Worm (Caenorhabditis elegans) whole organism, early embryonic: ENCODE results near the gene decr-1.1.
A peak's percentile ranks its signal among the peaks of the same experiment; 100 is the strongest.

Source experiments
- B0310.2 ChIP-seq: sonication (generic microtip); optimal IDR thresholded peaks from 2 replicates; lab custom pipeline; 2016; ENCODE audit warnings: mild to moderate bottlenecking, missing genetic modification characterization, missing compliant biosample characterization
- F13C5.2 ChIP-seq: sonication (generic microtip); optimal IDR thresholded peaks from 2 replicates; lab custom pipeline; 2017; ENCODE audit warnings: mild to moderate bottlenecking, missing genetic modification characterization, inconsistent platforms, missing compliant biosample characterization
- aly-1 ChIP-seq: sonication (generic microtip); optimal IDR thresholded peaks from 2 replicates; lab custom pipeline; 2016; ENCODE audit warnings: missing genetic modification characterization, missing compliant biosample characterization
- ama-1 ChIP-seq: fragments of 150-350 bp; optimal IDR thresholded peaks from 2 replicates; lab custom pipeline; 2014
- ceh-13 ChIP-seq: fragments of 200-800 bp; sonication (Bioruptor generic); optimal IDR thresholded peaks from 2 replicates; lab custom pipeline; 2018; ENCODE audit warnings: mild to moderate bottlenecking, missing genetic modification characterization, missing compliant biosample characterization
- ceh-36 ChIP-seq: sonication (generic microtip); optimal IDR thresholded peaks from 2 replicates; lab custom pipeline; 2016; ENCODE audit warnings: missing genetic modification characterization, inconsistent platforms, missing compliant biosample characterization
- ets-7 ChIP-seq: sonication (generic microtip); optimal IDR thresholded peaks from 2 replicates; lab custom pipeline; 2016; ENCODE audit warnings: missing genotype, missing genetic modification characterization, missing compliant biosample characterization
- flt-1 ChIP-seq: fragments of 200-800 bp; sonication (Bioruptor generic); IDR thresholded peaks from 2 replicates; pipeline ENCODE4 v1.3.6; 2022; ENCODE audit warnings: missing genetic modification characterization, missing compliant biosample characterization
- hmbx-1 ChIP-seq: sonication (generic microtip); optimal IDR thresholded peaks from 2 replicates; lab custom pipeline; 2016; ENCODE audit warnings: mild to moderate bottlenecking, missing genetic modification characterization, missing compliant biosample characterization
- hmg-4 ChIP-seq: fragments of 200-800 bp; sonication (Bioruptor generic); optimal IDR thresholded peaks from 2 replicates; lab custom pipeline; 2018; ENCODE audit warnings: mild to moderate bottlenecking, missing genetic modification characterization, missing compliant biosample characterization
- hnd-1 ChIP-seq: sonication (generic microtip); optimal IDR thresholded peaks from 2 replicates; lab custom pipeline; 2016; ENCODE audit warnings: missing genetic modification characterization, missing compliant biosample characterization
- pes-1 ChIP-seq: fragments of 200-800 bp; sonication (Bioruptor generic); IDR thresholded peaks from 2 replicates; pipeline ENCODE4 v1.3.6; 2022; ENCODE audit warnings: missing genetic modification reagents, missing genetic modification characterization, missing compliant biosample characterization
- scrt-1 ChIP-seq: fragments of 200-800 bp; sonication (Bioruptor generic); IDR thresholded peaks from 2 replicates; pipeline ENCODE4 v1.3.6; 2022; ENCODE audit warnings: missing genetic modification characterization, missing compliant biosample characterization
- sea-1 ChIP-seq: fragments of 200-800 bp; sonication (Bioruptor generic); conservative IDR thresholded peaks from 2 replicates; pipeline ENCODE4 v1.3.6; 2022; ENCODE audit warnings: missing genetic modification characterization, missing compliant biosample characterization
- tbx-11 ChIP-seq: fragments of 200-800 bp; sonication (Bioruptor generic); IDR thresholded peaks from 2 replicates; pipeline ENCODE4 v1.3.6; 2022; ENCODE audit warnings: missing genetic modification characterization, missing compliant biosample characterization
- tbx-37 ChIP-seq: fragments of 200-800 bp; sonication (Bioruptor generic); conservative IDR thresholded peaks from 2 replicates; pipeline ENCODE4 v1.3.6; 2022; ENCODE audit warnings: missing genetic modification reagents, missing genetic modification characterization, missing compliant biosample characterization
- tra-4 ChIP-seq: sonication (generic microtip); optimal IDR thresholded peaks from 2 replicates; lab custom pipeline; 2017; ENCODE audit warnings: missing genetic modification characterization, missing compliant biosample characterization

The decr-1.1 gene

DNA sequence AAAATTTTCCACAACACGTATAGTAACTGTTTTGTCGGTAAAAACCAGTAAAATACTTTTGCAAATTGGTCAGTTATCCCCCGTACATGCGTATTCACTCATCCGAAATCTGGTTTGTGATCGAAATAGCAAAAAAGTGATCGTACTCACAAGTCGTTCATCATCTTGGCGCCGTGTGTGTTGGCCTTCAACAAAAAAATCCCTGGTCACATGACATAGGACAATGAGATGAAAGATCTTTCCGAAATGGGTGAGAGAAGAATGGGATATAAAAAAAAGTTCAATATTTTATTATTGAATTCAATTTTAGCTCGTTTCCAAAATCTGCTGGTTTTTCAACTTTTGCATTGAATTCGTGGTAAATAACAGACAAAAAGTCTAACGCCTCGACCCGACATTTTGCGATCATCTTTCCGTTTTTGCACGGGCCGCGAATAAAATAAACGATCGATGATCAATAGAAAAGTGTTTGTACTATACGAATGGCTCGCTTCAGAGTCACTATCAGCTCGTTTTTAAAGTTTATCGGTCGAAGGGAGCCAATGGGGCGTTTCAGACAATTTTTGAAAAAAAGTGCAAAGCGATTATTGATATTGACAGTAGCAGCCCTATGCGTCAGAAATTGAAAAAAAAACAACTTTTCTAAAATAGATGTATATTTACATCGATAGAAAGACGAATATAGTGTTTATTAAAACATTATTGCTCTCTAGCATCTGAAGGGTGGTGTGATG is 5.9 kb downstream of the decr-1.1 start:
- no peak for TF ChIP-seq ceh-13 (GFP tag; lab: Kevin White, UChicago)
- no peak for TF ChIP-seq aly-1 (tag; lab: Kevin White, UChicago)
- no peak for TF ChIP-seq pes-1 (GFP tag; lab: Robert Waterston, UW)
- TF ChIP-seq ets-7 = no peak
- no peak for TF ChIP-seq B0310.2 (tag; lab: Kevin White, UChicago)
- no peak for TF ChIP-seq hmg-4 (GFP tag; lab: Kevin White, UChicago)
- TF ChIP-seq hmbx-1 = no peak
- no peak for TF ChIP-seq ceh-36 (tag; lab: Kevin White, UChicago)
- no peak for TF ChIP-seq sea-1 (GFP tag; lab: Robert Waterston, UW)
- no peak for TF ChIP-seq ama-1 (lab: Kevin White, UChicago)
- TF ChIP-seq scrt-1 (GFP tag; lab: Robert Waterston, UW) = no peak
- no peak for TF ChIP-seq tra-4 (tag; lab: Kevin White, UChicago)
- no peak for TF ChIP-seq F13C5.2 (tag; lab: Kevin White, UChicago)

ce11 chrV:13789362-13789761 is 7.2 kb downstream of the decr-1.1 start:
- TF ChIP-seq tra-4 (tag; lab: Kevin White, UChicago) = peak; percentile 9
- no peak for TF ChIP-seq aly-1 (tag; lab: Kevin White, UChicago)
- TF ChIP-seq ets-7 = peak; percentile 27
- TF ChIP-seq tbx-37 = peak; percentile 2; the same call in 1 of the 2 replicates
- TF ChIP-seq hnd-1 = no peak
- no peak for TF ChIP-seq F13C5.2 (tag; lab: Kevin White, UChicago)
- no peak for TF ChIP-seq B0310.2 (tag; lab: Kevin White, UChicago)
- TF ChIP-seq pes-1 (GFP tag; lab: Robert Waterston, UW) = no peak
- TF ChIP-seq hmbx-1 = no peak
- TF ChIP-seq ceh-36 (tag; lab: Kevin White, UChicago) = no peak
- no peak for TF ChIP-seq flt-1 (GFP tag; lab: Robert Waterston, UW)
- no peak; the same call in 1 of the 2 replicates for TF ChIP-seq sea-1 (GFP tag; lab: Robert Waterston, UW)
- peak; percentile 79 for TF ChIP-seq hmg-4 (GFP tag; lab: Kevin White, UChicago)

DNA sequence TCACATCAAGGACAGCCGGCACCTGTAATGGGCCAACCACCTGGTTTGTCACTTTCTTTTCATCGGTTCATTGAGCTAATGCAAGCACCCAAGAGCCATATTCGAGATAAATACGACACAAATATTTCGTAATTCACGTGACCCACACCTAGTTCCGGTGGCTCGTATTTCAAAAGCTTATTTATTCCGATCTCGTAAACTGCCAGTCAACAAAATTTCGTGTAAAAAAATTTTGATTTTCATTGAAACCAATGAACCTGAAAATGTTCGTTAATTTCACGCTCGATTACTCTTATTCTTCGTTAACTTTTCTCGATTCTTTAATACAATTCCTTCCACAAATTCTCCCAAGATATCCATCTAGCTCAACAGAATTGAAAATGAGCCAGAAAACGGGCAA is 7.9 kb downstream of the decr-1.1 start:
- no peak for TF ChIP-seq tra-4 (tag; lab: Kevin White, UChicago)

DNA sequence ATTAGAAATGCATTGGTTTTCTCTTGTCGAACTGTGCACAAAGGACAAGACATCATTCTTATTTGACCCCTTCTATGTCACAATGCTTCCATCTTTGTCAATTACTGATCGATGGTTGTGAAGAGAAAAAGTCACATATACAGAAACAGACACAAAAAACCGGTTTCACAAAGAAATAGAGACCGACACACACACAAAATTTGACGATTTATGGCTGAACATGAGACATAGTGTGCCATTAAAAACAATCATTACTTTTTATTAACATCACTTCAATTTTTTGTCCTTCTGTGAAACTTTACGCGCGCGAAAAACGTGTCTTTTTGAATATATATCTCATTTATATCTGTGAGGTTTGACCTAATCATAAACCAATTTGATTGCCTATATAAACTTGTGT is 8.4 kb downstream of the decr-1.1 start:
- TF ChIP-seq tra-4 (tag; lab: Kevin White, UChicago) (no peak), ama-1 (lab: Kevin White, UChicago) (no peak), tbx-11 (GFP tag; lab: Robert Waterston, UW) (no peak), hnd-1 (no peak), ceh-13 (GFP tag; lab: Kevin White, UChicago) (no peak), ceh-36 (tag; lab: Kevin White, UChicago) (no peak), flt-1 (GFP tag; lab: Robert Waterston, UW) (no peak), aly-1 (tag; lab: Kevin White, UChicago) (no peak), pes-1 (GFP tag; lab: Robert Waterston, UW) (no peak), sea-1 (GFP tag; lab: Robert Waterston, UW) (no peak), hmbx-1 (no peak)

- TF ChIP-seq F13C5.2 (tag; lab: Kevin White, UChicago) = no peak
- no peak for TF ChIP-seq hmg-4 (GFP tag; lab: Kevin White, UChicago)
- no peak for TF ChIP-seq sea-1 (GFP tag; lab: Robert Waterston, UW)
Observed at ce11 chrV:13794046-13794445, 11.8 kb downstream of the decr-1.1 start.

ce11 chrV:13796246-13796776 is 14.1 kb downstream of the decr-1.1 start, which contains the start of gene twk-32:
twk-32 (plus strand) TSS chrV:13796641.
- TF ChIP-seq flt-1 (GFP tag; lab: Robert Waterston, UW) (no peak), pes-1 (GFP tag; lab: Robert Waterston, UW) (no peak), F13C5.2 (tag; lab: Kevin White, UChicago) (no peak), tbx-37 (no peak), tbx-11 (GFP tag; lab: Robert Waterston, UW) (no peak), ceh-13 (GFP tag; lab: Kevin White, UChicago) (no peak), ama-1 (lab: Kevin White, UChicago) (no peak), hmbx-1 (no peak), sea-1 (GFP tag; lab: Robert Waterston, UW) (no peak), B0310.2 (tag; lab: Kevin White, UChicago) (no peak), scrt-1 (GFP tag; lab: Robert Waterston, UW) (no peak), hnd-1 (no peak), tra-4 (tag; lab: Kevin White, UChicago) (no peak), ceh-36 (tag; lab: Kevin White, UChicago) (no peak), hmg-4 (GFP tag; lab: Kevin White, UChicago) (no peak), aly-1 (tag; lab: Kevin White, UChicago) (no peak), ets-7 (no peak)

DNA sequence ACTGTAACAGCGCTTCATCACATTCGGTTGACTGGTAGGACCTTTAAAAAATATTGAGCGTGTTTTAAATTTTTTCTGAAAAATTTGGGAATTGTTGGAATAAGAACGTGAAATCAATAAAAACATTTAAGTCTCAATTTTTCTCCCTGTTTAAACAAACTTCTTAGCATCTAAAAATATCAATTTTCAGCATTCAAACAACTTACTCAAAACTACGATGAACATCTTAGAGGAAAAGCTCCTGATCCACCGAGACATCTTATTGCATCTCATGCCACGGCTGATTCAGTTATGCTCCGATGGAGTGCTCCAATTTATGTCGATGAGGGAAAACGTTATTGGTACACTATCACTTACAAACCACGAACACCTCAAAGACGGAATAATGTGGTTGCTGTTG is 17.0 kb downstream of the decr-1.1 start:
- TF ChIP-seq ceh-13 (GFP tag; lab: Kevin White, UChicago) = no peak
- no peak for TF ChIP-seq ets-7
- TF ChIP-seq F13C5.2 (tag; lab: Kevin White, UChicago) = no peak
- no peak for TF ChIP-seq ama-1 (lab: Kevin White, UChicago)
- no peak for TF ChIP-seq pes-1 (GFP tag; lab: Robert Waterston, UW)
- no peak for TF ChIP-seq aly-1 (tag; lab: Kevin White, UChicago)
- no peak for TF ChIP-seq B0310.2 (tag; lab: Kevin White, UChicago)
- no peak for TF ChIP-seq scrt-1 (GFP tag; lab: Robert Waterston, UW)
- TF ChIP-seq tra-4 (tag; lab: Kevin White, UChicago) = no peak
- TF ChIP-seq flt-1 (GFP tag; lab: Robert Waterston, UW) = no peak
- no peak for TF ChIP-seq hmg-4 (GFP tag; lab: Kevin White, UChicago)
- TF ChIP-seq sea-1 (GFP tag; lab: Robert Waterston, UW) = no peak
- no peak for TF ChIP-seq ceh-36 (tag; lab: Kevin White, UChicago)
